Fruit fly (Drosophila melanogaster): ENCODE results near the gene CG7139.

DNA sequence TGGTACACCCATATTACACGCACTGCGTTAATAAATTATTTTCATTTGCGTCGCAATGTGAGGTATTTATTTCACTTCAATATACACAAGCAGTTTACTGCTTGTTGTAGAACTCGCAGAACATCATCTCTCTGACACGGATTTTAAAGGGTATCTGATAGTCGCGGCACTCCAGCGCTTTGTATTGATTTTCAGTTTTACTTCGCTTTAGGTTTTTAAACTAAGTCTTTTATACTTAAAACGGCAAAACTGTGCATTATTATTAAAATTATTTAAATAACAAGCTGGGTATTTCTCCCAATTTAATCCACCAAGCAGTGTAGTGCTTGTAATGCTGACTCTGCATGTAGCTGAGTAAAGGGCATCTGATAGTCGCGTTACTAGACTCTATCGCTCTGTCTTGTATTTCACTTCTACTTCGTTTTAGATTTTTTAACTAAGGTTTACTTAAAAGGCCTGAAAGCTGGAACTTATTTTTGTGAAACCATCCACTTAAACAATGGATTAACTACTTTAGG is 11.5 kb upstream of the CG7139 start:
- TF ChIP-seq Smox (GFP tag; optimal IDR thresholded peaks at IDR 0.05) (no peak), net (GFP tag; optimal IDR thresholded peaks at IDR 0.05) (no peak), Hr4 (GFP tag; optimal IDR thresholded peaks at IDR 0.05) (no peak), fd59A (GFP tag; optimal IDR thresholded peaks at IDR 0.05) (no peak), acj6 (GFP tag; optimal IDR thresholded peaks at IDR 0.05) (no peak), CG6792 (GFP tag; optimal IDR thresholded peaks at IDR 0.05) (no peak), cyc (GFP tag; optimal IDR thresholded peaks at IDR 0.05) (no peak), Eip78C (GFP tag) (no peak), CG10631 (GFP tag; optimal IDR thresholded peaks at IDR 0.05) (no peak), lz (GFP tag; optimal IDR thresholded peaks at IDR 0.05) (no peak)

All from whole organism, prepupa.